Worm (Caenorhabditis elegans): ENCODE data around the gene F08B4.8.

ce11 chrIV:8687605-8688191 lies 10.3 kb downstream of the F08B4.8 start, which contains the start of gene snrp-3:
- TF ChIP-seq daf-16 (GFP tag; optimal IDR thresholded peaks at IDR 0.05): peak in 1 of 2 experiments; percentile 48
- TF ChIP-seq daf-16 (tag; optimal IDR thresholded peaks at IDR 0.05): peak; percentile 65
- TF ChIP-seq zip-2 (tag; optimal IDR thresholded peaks at IDR 0.05): peak; percentile 47
- TF ChIP-seq ama-1 (optimal IDR thresholded peaks at IDR 0.05): peak; percentile 29
- no peak for TF ChIP-seq ceh-32 (tag; optimal IDR thresholded peaks at IDR 0.05; ENCODE audit: poor library complexity)
